Worm (Caenorhabditis elegans): ENCODE measurements around the gene R05G6.9.

DNA sequence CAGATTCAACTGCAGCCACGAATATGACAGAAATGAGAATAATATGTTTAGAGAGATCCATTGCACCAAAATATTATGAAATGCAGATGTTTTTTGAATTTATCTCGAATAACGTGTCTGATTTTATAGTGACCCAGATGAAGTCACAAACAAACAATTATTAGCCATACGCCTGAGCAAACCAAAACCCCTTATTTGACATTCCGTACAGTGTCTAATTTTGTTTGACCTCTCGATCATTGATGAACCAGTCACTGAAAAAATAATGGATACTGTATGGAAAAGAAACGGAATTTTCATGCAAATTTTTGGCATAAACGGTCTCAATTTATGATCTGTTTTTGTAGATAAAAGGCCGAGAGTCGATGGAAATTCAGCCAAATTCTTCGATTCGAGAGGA lies at the start of gene R05G6.9, which contains the start of gene R05G6.3:
- TF ChIP-seq hnd-1 (tag; optimal IDR thresholded peaks at IDR 0.05): no peak
- no peak for TF ChIP-seq aly-1 (tag; optimal IDR thresholded peaks at IDR 0.05)
- no peak for TF ChIP-seq hmbx-1 (tag; optimal IDR thresholded peaks at IDR 0.05)
- no peak for TF ChIP-seq B0310.2 (tag; optimal IDR thresholded peaks at IDR 0.05)
- no peak for TF ChIP-seq ama-1 (optimal IDR thresholded peaks at IDR 0.05)
- no peak for TF ChIP-seq ceh-36 (tag; optimal IDR thresholded peaks at IDR 0.05)
